Worm (Caenorhabditis elegans) whole organism, early embryonic: ENCODE measurements around the gene C54F6.18.

Experiments used
- B0310.2 ChIP-seq: sonication (generic microtip); optimal IDR thresholded peaks from 2 replicates; lab custom pipeline; 2016; ENCODE audit warnings: mild to moderate bottlenecking, missing genetic modification characterization, missing compliant biosample characterization
- F13C5.2 ChIP-seq: sonication (generic microtip); optimal IDR thresholded peaks from 2 replicates; lab custom pipeline; 2017; ENCODE audit warnings: mild to moderate bottlenecking, missing genetic modification characterization, inconsistent platforms, missing compliant biosample characterization
- aly-1 ChIP-seq: sonication (generic microtip); optimal IDR thresholded peaks from 2 replicates; lab custom pipeline; 2016; ENCODE audit warnings: missing genetic modification characterization, missing compliant biosample characterization
- ama-1 ChIP-seq: fragments of 150-350 bp; optimal IDR thresholded peaks from 2 replicates; lab custom pipeline; 2014
- ceh-13 ChIP-seq: fragments of 200-800 bp; sonication (Bioruptor generic); optimal IDR thresholded peaks from 2 replicates; lab custom pipeline; 2018; ENCODE audit warnings: mild to moderate bottlenecking, missing genetic modification characterization, missing compliant biosample characterization
- ceh-36 ChIP-seq: sonication (generic microtip); optimal IDR thresholded peaks from 2 replicates; lab custom pipeline; 2016; ENCODE audit warnings: missing genetic modification characterization, inconsistent platforms, missing compliant biosample characterization
- ets-7 ChIP-seq: sonication (generic microtip); optimal IDR thresholded peaks from 2 replicates; lab custom pipeline; 2016; ENCODE audit warnings: missing genotype, missing genetic modification characterization, missing compliant biosample characterization
- flt-1 ChIP-seq: fragments of 200-800 bp; sonication (Bioruptor generic); IDR thresholded peaks from 2 replicates; pipeline ENCODE4 v1.3.6; 2022; ENCODE audit warnings: missing genetic modification characterization, missing compliant biosample characterization
- hmbx-1 ChIP-seq: sonication (generic microtip); optimal IDR thresholded peaks from 2 replicates; lab custom pipeline; 2016; ENCODE audit warnings: mild to moderate bottlenecking, missing genetic modification characterization, missing compliant biosample characterization
- hmg-4 ChIP-seq: fragments of 200-800 bp; sonication (Bioruptor generic); optimal IDR thresholded peaks from 2 replicates; lab custom pipeline; 2018; ENCODE audit warnings: mild to moderate bottlenecking, missing genetic modification characterization, missing compliant biosample characterization
- hnd-1 ChIP-seq: sonication (generic microtip); optimal IDR thresholded peaks from 2 replicates; lab custom pipeline; 2016; ENCODE audit warnings: missing genetic modification characterization, missing compliant biosample characterization
- pes-1 ChIP-seq: fragments of 200-800 bp; sonication (Bioruptor generic); IDR thresholded peaks from 2 replicates; pipeline ENCODE4 v1.3.6; 2022; ENCODE audit warnings: missing genetic modification reagents, missing genetic modification characterization, missing compliant biosample characterization
- scrt-1 ChIP-seq: fragments of 200-800 bp; sonication (Bioruptor generic); IDR thresholded peaks from 2 replicates; pipeline ENCODE4 v1.3.6; 2022; ENCODE audit warnings: missing genetic modification characterization, missing compliant biosample characterization
- sea-1 ChIP-seq: fragments of 200-800 bp; sonication (Bioruptor generic); conservative IDR thresholded peaks from 2 replicates; pipeline ENCODE4 v1.3.6; 2022; ENCODE audit warnings: missing genetic modification characterization, missing compliant biosample characterization
- tbx-11 ChIP-seq: fragments of 200-800 bp; sonication (Bioruptor generic); IDR thresholded peaks from 2 replicates; pipeline ENCODE4 v1.3.6; 2022; ENCODE audit warnings: missing genetic modification characterization, missing compliant biosample characterization
- tbx-37 ChIP-seq: fragments of 200-800 bp; sonication (Bioruptor generic); conservative IDR thresholded peaks from 2 replicates; pipeline ENCODE4 v1.3.6; 2022; ENCODE audit warnings: missing genetic modification reagents, missing genetic modification characterization, missing compliant biosample characterization
- tra-4 ChIP-seq: sonication (generic microtip); optimal IDR thresholded peaks from 2 replicates; lab custom pipeline; 2017; ENCODE audit warnings: missing genetic modification characterization, missing compliant biosample characterization

Gene C54F6.18

DNA sequence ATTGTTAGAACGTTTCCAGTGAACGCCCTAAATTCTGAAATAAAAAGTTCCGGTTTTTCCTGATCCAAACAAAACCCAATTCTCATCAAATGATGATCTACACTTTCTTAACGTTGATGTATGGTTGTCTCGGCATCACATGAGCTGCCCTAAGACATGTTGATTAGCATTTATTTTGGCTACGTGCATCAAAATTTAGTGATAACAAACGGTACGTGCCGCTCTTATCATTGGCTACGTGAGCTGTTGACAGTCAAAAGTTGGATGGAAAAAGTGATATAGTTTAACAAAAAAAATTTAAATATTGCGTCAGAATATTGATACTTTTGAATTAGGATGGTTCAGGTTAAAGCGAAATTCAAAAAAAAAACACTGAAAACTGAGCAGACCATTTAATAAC is 22.2 kb downstream of the C54F6.18 start:
- no peak for TF ChIP-seq aly-1

DNA sequence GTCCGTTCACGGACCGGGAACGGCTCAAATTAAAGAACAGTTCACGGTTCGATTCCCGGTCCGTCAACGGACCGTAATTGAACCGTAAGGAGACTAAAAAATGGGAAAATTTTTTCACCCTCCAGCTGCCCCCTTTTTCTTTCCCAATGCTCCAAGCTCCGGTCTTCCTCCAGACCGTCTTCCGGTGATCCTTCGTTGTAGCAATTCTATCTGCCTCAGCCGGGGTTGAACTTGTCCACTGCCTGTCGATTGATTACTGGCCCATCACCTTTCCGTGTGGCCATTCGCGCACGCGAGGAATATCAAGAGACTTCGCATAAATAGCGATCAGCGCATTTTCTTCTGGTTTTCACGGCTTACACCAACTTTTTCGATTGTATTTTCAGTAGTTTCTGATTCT is 22.7 kb downstream of the C54F6.18 start:
- TF ChIP-seq flt-1 (GFP tag; lab: Robert Waterston, UW) (peak; percentile 56; the same call in 1 of the 2 replicates), tbx-11 (peak; percentile 70), pes-1 (GFP tag; lab: Robert Waterston, UW) (peak; percentile 76), scrt-1 (GFP tag; lab: Robert Waterston, UW) (peak; percentile 70; the same call in 1 of the 2 replicates)

DNA sequence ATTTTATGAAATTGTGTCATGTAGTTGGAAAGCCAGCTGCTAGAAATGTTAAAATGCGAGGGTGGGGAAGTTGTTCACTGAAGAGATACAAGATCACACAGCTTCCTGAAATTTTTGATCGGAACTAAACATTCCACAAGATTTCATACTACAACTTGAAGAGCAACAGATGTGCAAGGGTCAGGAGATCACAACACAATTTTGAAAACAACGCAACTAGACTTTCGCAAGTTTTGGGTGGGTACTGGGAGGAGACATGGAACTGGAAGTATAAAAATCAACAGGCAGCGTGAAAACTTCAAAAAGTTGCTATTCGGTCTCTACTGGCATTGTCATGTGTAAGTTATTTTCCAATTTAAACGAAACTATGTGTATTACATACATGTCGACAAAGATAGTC is 26.0 kb downstream of the C54F6.18 start, which contains the start of gene F19F10.3:
Gene F19F10.3, plus strand, starts transcription at position 301 of the 400 bp plus-strand sequence.
- TF ChIP-seq hmbx-1 (tag; lab: Kevin White, UChicago) (no peak), hnd-1 (no peak), tbx-37 (GFP tag; lab: Robert Waterston, UW) (no peak), B0310.2 (tag; lab: Kevin White, UChicago) (no peak), tbx-11 (no peak), ceh-36 (tag; lab: Kevin White, UChicago) (no peak), scrt-1 (GFP tag; lab: Robert Waterston, UW) (no peak), sea-1 (GFP tag; lab: Robert Waterston, UW) (no peak), aly-1 (no peak), ets-7 (tag; lab: Kevin White, UChicago) (no peak), tra-4 (tag; lab: Kevin White, UChicago) (no peak), flt-1 (GFP tag; lab: Robert Waterston, UW) (no peak), ama-1 (no peak), pes-1 (GFP tag; lab: Robert Waterston, UW) (no peak), F13C5.2 (tag; lab: Kevin White, UChicago) (no peak), hmg-4 (no peak), ceh-13 (GFP tag; lab: Kevin White, UChicago) (no peak)

DNA sequence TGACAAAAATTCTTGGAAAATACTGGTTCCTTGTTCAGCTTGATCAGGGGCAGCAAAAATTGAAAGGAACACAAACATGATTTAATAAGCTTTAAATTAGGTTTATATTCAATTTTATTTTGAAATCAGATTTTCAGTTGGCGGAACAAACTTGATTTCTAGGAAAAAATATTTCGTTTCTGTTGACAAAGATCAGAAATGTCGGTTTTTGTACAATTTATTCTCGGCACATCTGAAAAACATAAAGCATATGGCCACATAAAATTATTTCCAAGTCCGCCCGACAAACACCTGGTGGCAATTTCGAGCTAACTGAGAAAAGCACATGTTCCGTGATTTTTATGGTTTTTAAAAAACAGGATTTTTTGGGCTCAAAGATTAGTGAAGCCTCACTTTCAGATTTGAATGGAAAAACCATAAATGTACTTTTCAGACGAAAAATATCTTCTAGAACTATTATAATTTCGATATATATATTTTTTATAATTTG is 28.1 kb downstream of the C54F6.18 start, which contains the start of gene ttr-10:
Gene ttr-10, minus strand, starts transcription at position 51 of the 490 bp plus-strand sequence.
- TF ChIP-seq hnd-1 = no peak

DNA sequence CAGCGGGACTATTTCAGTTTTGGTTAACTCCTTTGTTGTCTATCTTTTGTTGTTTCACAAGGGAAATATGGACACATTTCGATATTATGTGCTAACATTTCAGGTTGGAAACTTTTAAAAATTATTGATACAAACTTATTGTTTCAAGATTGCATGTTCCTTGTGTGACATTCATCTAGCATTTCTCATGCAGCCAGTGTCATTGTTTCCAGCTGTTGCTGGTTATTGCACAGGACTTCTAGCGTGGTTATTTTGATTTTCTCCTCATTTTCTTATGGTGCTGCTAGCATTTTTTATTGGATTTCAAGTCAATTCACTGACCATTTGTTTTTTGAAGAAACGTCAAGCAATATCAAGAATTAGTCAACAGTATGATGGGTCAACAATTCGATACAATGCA is 30.1 kb downstream of the C54F6.18 start:
- no peak for TF ChIP-seq tra-4 (tag; lab: Kevin White, UChicago)
- TF ChIP-seq flt-1 (GFP tag; lab: Robert Waterston, UW) = no peak
- no peak for TF ChIP-seq tbx-37 (GFP tag; lab: Robert Waterston, UW)
- no peak for TF ChIP-seq ceh-36 (tag; lab: Kevin White, UChicago)
- TF ChIP-seq ets-7 (tag; lab: Kevin White, UChicago) = no peak
- no peak for TF ChIP-seq pes-1 (GFP tag; lab: Robert Waterston, UW)
- no peak for TF ChIP-seq aly-1

DNA sequence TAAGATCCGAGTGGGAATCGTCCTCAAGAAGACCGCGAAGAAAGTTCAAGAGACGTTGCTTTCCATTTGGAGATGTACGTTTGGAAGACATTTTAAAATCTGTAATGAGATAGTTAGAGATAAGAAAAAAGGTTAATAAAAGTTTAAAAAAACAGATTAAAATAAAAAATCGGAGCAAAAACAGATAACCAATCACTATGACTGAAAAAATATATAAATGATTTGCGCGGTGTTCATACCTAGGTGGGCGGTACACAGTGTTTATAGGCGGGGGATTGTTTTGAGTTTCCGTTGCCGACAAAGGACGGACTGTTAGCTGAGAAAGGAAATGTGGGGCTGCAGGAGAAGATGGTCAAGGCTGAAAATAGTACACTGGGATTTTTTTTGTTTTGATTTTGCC is 32.9 kb downstream of the C54F6.18 start, which contains the start of gene ets-7:
Gene ets-7, minus strand, starts transcription at position 101 of the 400 bp plus-strand sequence.
- no peak for TF ChIP-seq scrt-1 (GFP tag; lab: Robert Waterston, UW)
- TF ChIP-seq hmg-4 = no peak

DNA sequence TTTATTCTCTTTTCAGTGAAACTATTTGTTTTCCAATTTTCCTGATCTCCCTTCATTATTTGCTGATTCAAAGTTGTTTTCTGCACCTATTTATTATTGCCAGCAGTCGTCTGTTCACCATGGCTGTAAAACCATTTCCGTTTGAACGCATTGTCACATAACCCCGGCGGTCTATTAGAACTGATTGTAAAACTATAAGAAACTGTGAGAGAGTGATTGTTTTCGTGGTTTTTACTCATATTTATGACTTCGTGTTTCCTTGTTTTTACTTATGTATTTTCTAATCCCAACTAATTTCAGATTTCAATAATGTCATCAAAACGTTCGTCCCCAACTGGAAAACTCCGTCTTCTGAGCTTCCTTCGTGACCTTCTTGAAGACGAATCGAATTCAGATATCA is 37.2 kb downstream of the C54F6.18 start, which contains the start of gene F19F10.1:
Gene F19F10.1, plus strand, starts transcription at position 301 of the 400 bp plus-strand sequence.
- TF ChIP-seq tbx-11 (no peak), flt-1 (GFP tag; lab: Robert Waterston, UW) (no peak), hmg-4 (no peak), tbx-37 (GFP tag; lab: Robert Waterston, UW) (no peak), ama-1 (no peak), B0310.2 (tag; lab: Kevin White, UChicago) (no peak), aly-1 (no peak), scrt-1 (GFP tag; lab: Robert Waterston, UW) (no peak), F13C5.2 (tag; lab: Kevin White, UChicago) (no peak), ets-7 (tag; lab: Kevin White, UChicago) (no peak), sea-1 (GFP tag; lab: Robert Waterston, UW) (no peak), ceh-13 (GFP tag; lab: Kevin White, UChicago) (no peak)

DNA sequence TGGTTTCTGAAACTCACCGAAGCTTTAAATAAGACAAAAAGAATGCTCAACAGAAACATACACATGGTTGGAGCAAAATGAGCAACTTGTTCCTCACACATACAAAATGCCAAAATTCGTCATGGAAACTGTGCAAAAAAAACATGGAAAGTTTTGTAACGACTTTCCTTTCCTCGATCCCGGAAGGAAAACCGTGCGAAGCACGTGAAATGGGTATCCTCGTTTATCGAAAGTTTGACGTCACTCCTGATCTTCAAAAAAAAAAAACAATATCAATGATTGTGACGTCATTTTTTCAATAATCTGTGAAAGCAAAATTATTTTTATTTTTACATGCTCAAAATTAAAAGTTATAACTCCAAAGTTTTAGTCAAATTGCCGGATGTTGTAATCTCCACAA is 44.5 kb downstream of the C54F6.18 start, which contains the start of gene clec-212:
Gene clec-212, minus strand, starts transcription at position 101 of the 400 bp plus-strand sequence.
- TF ChIP-seq tbx-11 (no peak), F13C5.2 (tag; lab: Kevin White, UChicago) (no peak), tra-4 (tag; lab: Kevin White, UChicago) (no peak)

DNA sequence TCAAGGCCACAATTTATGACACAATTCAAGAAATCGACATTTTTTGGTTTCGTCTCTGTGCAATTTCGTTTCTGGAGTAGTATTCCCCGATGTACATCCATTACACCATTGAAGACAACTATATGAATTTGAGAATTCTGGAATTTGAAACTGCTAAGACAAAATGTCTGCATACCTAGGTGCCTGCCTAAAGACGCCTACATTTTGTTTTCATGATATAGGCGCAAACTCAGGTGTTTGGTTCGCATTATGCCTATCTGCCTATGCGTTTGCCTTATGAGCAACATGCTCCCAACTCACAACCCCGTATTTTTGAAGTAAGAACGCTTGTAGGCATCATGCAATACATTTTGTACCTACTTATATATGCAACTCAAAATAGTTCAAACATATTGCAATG is 45.2 kb downstream of the C54F6.18 start, which contains the start of gene F19F10.14:
Gene F19F10.14, minus strand, starts transcription at position 101 of the 400 bp plus-strand sequence.
- TF ChIP-seq pes-1 (GFP tag; lab: Robert Waterston, UW) (no peak), hnd-1 (no peak), flt-1 (GFP tag; lab: Robert Waterston, UW) (no peak), hmbx-1 (tag; lab: Kevin White, UChicago) (no peak), ceh-13 (GFP tag; lab: Kevin White, UChicago) (no peak), tra-4 (tag; lab: Kevin White, UChicago) (no peak), ama-1 (no peak), sea-1 (GFP tag; lab: Robert Waterston, UW) (no peak), ceh-36 (tag; lab: Kevin White, UChicago) (no peak), B0310.2 (tag; lab: Kevin White, UChicago) (no peak), aly-1 (no peak), tbx-37 (GFP tag; lab: Robert Waterston, UW) (no peak), F13C5.2 (tag; lab: Kevin White, UChicago) (no peak), tbx-11 (no peak), ets-7 (tag; lab: Kevin White, UChicago) (no peak), hmg-4 (no peak), scrt-1 (GFP tag; lab: Robert Waterston, UW) (no peak)
